Fruit fly (Drosophila melanogaster) Kc167 (cell line): ENCODE measurements around the gene CG31296.

ENCODE experiments used
- Myc ChIP-seq: fragments of >200 bp; optimal IDR thresholded peaks from 2 replicates; lab custom pipeline; 2017; ENCODE audit warnings: missing external identifiers
- Sin3A ChIP-seq: fragments of >200 bp; optimal IDR thresholded peaks from 2 replicates; lab custom pipeline; 2018; ENCODE audit warnings: missing external identifiers
- h ChIP-seq: fragments of >200 bp; optimal IDR thresholded peaks from 3 replicates; lab custom pipeline; 2018; ENCODE audit warnings: missing external identifiers
- insv ChIP-seq: fragments of >200 bp; optimal IDR thresholded peaks from 3 replicates; lab custom pipeline; 2018; ENCODE audit warnings: missing external identifiers
- psq ChIP-seq: fragments of >200 bp; optimal IDR thresholded peaks from 2 replicates; lab custom pipeline; 2017; ENCODE audit warnings: missing external identifiers
- ttk ChIP-seq: sonication (Bioruptor generic); optimal IDR thresholded peaks from 2 replicates; lab custom pipeline; 2017; ENCODE audit warnings: missing external identifiers

DNA sequence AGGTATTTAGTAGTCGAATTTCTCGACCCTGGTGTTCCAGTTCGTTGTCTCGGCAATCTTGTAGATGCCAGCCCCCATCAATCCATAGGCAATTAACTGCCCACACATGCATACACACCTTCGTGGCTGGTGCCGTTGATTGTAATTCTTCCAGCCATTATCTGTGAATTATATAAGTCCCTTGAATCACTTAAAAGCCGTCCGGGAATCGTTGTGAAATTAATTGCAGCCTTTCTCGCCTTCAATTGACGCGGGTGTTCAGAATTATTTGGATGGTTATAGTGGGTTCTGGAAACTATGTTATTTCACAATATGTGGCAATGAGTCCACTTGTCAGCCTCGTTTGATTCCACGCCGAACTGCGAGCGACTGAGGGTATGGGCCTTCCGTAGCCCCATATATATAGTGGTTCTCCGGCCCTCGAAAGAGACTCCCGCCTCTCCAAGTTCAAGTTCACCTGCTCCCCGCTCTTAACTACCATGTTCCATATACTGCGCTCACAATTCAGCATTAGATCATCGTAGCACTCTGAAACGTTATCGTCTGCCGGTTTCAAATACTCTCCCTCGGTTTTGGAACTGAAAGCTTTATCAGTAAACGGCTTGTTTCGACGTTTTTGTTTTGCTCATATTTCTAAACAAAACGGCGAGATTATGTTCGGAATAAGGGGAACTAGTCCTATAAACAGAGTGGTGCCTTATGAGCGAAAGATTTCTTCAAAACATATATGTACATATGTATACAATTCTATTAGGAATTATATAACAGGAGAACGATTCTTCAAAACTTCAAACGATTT, 5.8 kb upstream of the CG31296 start, which contains the start of gene AOX1:
- no peak for TF ChIP-seq Sin3A
- no peak for TF ChIP-seq psq (lab: Kevin White, UChicago)
- no peak for TF ChIP-seq Myc (lab: Kevin White, UChicago)
- TF ChIP-seq insv (lab: Kevin White, UChicago) = no peak
- no peak for TF ChIP-seq h (lab: Kevin White, UChicago)
- no peak for TF ChIP-seq ttk (lab: Kevin White, UChicago)
